Worm (Caenorhabditis elegans): ENCODE results near the gene manf-1.

DNA sequence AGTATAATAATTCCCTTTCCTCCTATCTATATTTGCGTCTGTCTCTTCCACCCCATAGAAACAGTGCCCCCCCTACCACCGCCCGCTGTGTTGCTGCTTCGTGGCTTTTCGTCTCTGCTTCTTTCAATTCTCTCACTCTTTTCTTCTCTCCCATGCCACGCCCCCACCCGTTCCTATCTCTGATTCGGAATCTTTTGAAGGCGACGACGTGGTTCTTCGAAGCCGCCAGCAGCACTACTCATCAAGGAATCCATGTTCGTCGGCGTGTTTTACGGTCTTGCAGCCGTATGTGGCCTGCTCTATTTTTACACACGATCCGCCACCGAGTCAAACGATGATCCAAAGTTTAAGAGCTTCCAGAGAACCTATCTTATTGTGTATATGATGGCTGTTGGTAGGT lies 3.0 kb upstream of the manf-1 start, which contains the start of gene samt-1:
- TF ChIP-seq R02D3.7 (tag; optimal IDR thresholded peaks at IDR 0.05), result no peak
- TF ChIP-seq snpc-4 (tag; optimal IDR thresholded peaks at IDR 0.05), result no peak
- no peak for TF ChIP-seq peb-1 (tag; optimal IDR thresholded peaks at IDR 0.05)
- no peak for TF ChIP-seq ztf-1 (GFP tag; conservative IDR thresholded peaks at IDR 0.05)
- no peak for TF ChIP-seq fos-1 (tag; optimal IDR thresholded peaks at IDR 0.05)
- no peak for TF ChIP-seq lin-11 (tag; optimal IDR thresholded peaks at IDR 0.05)
- no peak for TF ChIP-seq unc-39 (tag; optimal IDR thresholded peaks at IDR 0.05)
- TF ChIP-seq aly-2 (tag; optimal IDR thresholded peaks at IDR 0.05), result no peak
- TF ChIP-seq elt-1 (tag; optimal IDR thresholded peaks at IDR 0.05), result no peak
- no peak for TF ChIP-seq nhr-21 (tag; optimal IDR thresholded peaks at IDR 0.05)
- no peak for TF ChIP-seq skn-1 (tag; optimal IDR thresholded peaks at IDR 0.05)
- TF ChIP-seq blmp-1 (tag; optimal IDR thresholded peaks at IDR 0.05; ENCODE audit: insufficient read depth), result no peak
- TF ChIP-seq nhr-25 (tag; optimal IDR thresholded peaks at IDR 0.05), result no peak

All from whole organism, L2 larva.